Worm (Caenorhabditis elegans) whole organism, L3 larva: ENCODE data around the gene acox-3.

Experiments
- R02D3.7 ChIP-seq: fragments of 150-350 bp; optimal IDR thresholded peaks from 2 replicates; lab custom pipeline; 2014; ENCODE audit warnings: missing biosample characterization, missing genetic modification characterization
- aly-2 ChIP-seq: fragments of 150-350 bp; optimal IDR thresholded peaks from 2 replicates; lab custom pipeline; 2014; ENCODE audit warnings: missing biosample characterization, missing genetic modification characterization
- ceh-28 ChIP-seq: fragments of 150-350 bp; optimal IDR thresholded peaks from 2 replicates; lab custom pipeline; 2014; ENCODE audit warnings: missing biosample characterization, missing genetic modification reagents, missing genetic modification characterization
- ceh-82 ChIP-seq: fragments of 150-350 bp; optimal IDR thresholded peaks from 2 replicates; lab custom pipeline; 2014; ENCODE audit warnings: missing biosample characterization, missing genetic modification characterization
- egl-27 ChIP-seq: sonication (generic microtip); optimal IDR thresholded peaks from 4 replicates; lab custom pipeline; 2017; ENCODE audit warnings: missing biosample characterization, missing genetic modification reagents, missing genetic modification characterization
- egl-5 ChIP-seq: fragments of 150-350 bp; optimal IDR thresholded peaks from 2 replicates; lab custom pipeline; 2017; ENCODE audit warnings: missing biosample characterization, missing genetic modification reagents, missing genetic modification characterization, inconsistent platforms
- elt-2 ChIP-seq: sonication (generic microtip); optimal IDR thresholded peaks from 2 replicates; lab custom pipeline; 2016; ENCODE audit warnings: missing genetic modification reagents, mild to moderate bottlenecking, missing genetic modification characterization, missing compliant biosample characterization
- elt-3 ChIP-seq, 3 experiments: fragments of 150-350 bp in 1 of 3; sonication (generic microtip) in 2 of 3; optimal IDR thresholded peaks; 2 replicates in 2 of 3; 4 replicates in 1 of 3; lab custom pipeline; 2014 to 2017; ENCODE audit warnings: missing biosample characterization in 3 of 3, missing genetic modification characterization in 3 of 3
- eor-1 ChIP-seq, 2 experiments: fragments of 150-350 bp; optimal IDR thresholded peaks; 2 replicates each; lab custom pipeline; 2014 to 2018; ENCODE audit warnings: missing biosample characterization in 2 of 2, missing genetic modification characterization in 2 of 2
- fkh-10 ChIP-seq: sonication (generic microtip); optimal IDR thresholded peaks from 2 replicates; lab custom pipeline; 2017; ENCODE audit warnings: missing biosample characterization, missing genetic modification reagents, missing genetic modification characterization
- fkh-2 ChIP-seq: fragments of 150-350 bp; optimal IDR thresholded peaks from 2 replicates; lab custom pipeline; 2014; ENCODE audit warnings: missing biosample characterization, missing genetic modification reagents, missing genetic modification characterization
- hmg-11 ChIP-seq: sonication (generic microtip); optimal IDR thresholded peaks from 2 replicates; lab custom pipeline; 2016; ENCODE audit warnings: missing genetic modification characterization, missing compliant biosample characterization
- lin-15B ChIP-seq: fragments of 150-350 bp; optimal IDR thresholded peaks from 2 replicates; lab custom pipeline; 2014; ENCODE audit warnings: missing biosample characterization, missing genetic modification characterization
- lin-39 ChIP-seq: fragments of 150-350 bp; optimal IDR thresholded peaks from 2 replicates; lab custom pipeline; 2018; ENCODE audit warnings: missing biosample characterization, missing genetic modification reagents, missing genetic modification characterization
- lsy-12 ChIP-seq: sonication (generic microtip); optimal IDR thresholded peaks from 2 replicates; lab custom pipeline; 2016; ENCODE audit warnings: mild to moderate bottlenecking, missing genetic modification characterization, missing compliant biosample characterization
- mdl-1 ChIP-seq: fragments of 150-350 bp; optimal IDR thresholded peaks from 2 replicates; lab custom pipeline; 2014; ENCODE audit warnings: missing biosample characterization, missing genetic modification characterization
- mml-1 ChIP-seq: fragments of 150-350 bp; sonication (generic microtip); optimal IDR thresholded peaks from 3 replicates; lab custom pipeline; 2014; ENCODE audit warnings: missing biosample characterization, missing genetic modification characterization
- nfya-1 ChIP-seq: sonication (generic microtip); optimal IDR thresholded peaks from 2 replicates; lab custom pipeline; 2017; ENCODE audit warnings: missing genetic modification characterization, mild to moderate bottlenecking, missing compliant biosample characterization, antibody characterized with exemption, moderate library complexity; ENCODE audit not compliant: insufficient read depth
- nhr-11 ChIP-seq: fragments of 150-350 bp; optimal IDR thresholded peaks from 2 replicates; lab custom pipeline; 2014; ENCODE audit warnings: missing biosample characterization, missing genetic modification characterization
- nhr-23 ChIP-seq: fragments of 150-350 bp; optimal IDR thresholded peaks from 2 replicates; lab custom pipeline; 2014; ENCODE audit warnings: missing biosample characterization, missing genetic modification reagents, missing genetic modification characterization
- nhr-25 ChIP-seq: sonication (generic microtip); optimal IDR thresholded peaks from 2 replicates; lab custom pipeline; 2017; ENCODE audit warnings: missing biosample characterization, missing genetic modification characterization
- nhr-43 ChIP-seq: sonication (generic microtip); optimal IDR thresholded peaks from 2 replicates; lab custom pipeline; 2016; ENCODE audit warnings: mild to moderate bottlenecking, missing genetic modification characterization, missing compliant biosample characterization; ENCODE audit not compliant: poor library complexity, severe bottlenecking
- pha-4 ChIP-seq: fragments of 150-350 bp; optimal IDR thresholded peaks from 2 replicates; lab custom pipeline; 2014; ENCODE audit warnings: missing biosample characterization, missing genetic modification reagents, missing genetic modification characterization
- pqm-1 ChIP-seq: fragments of 150-350 bp; optimal IDR thresholded peaks from 2 replicates; lab custom pipeline; 2017; ENCODE audit warnings: missing biosample characterization, missing genetic modification characterization, inconsistent platforms
- skn-1 ChIP-seq: fragments of 150-350 bp; optimal IDR thresholded peaks from 2 replicates; lab custom pipeline; 2014; ENCODE audit warnings: missing biosample characterization, missing genetic modification characterization
- snpc-4 ChIP-seq: fragments of 150-350 bp; optimal IDR thresholded peaks from 2 replicates; lab custom pipeline; 2014; ENCODE audit warnings: missing biosample characterization, missing genetic modification characterization
- tbx-2 ChIP-seq: sonication (generic microtip); optimal IDR thresholded peaks from 2 replicates; lab custom pipeline; 2016; ENCODE audit warnings: mild to moderate bottlenecking, missing genetic modification characterization, missing compliant biosample characterization
- unc-62 ChIP-seq: fragments of 150-350 bp; sonication (generic microtip); optimal IDR thresholded peaks from 4 replicates; lab custom pipeline; 2014; ENCODE audit warnings: missing biosample characterization, missing genetic modification reagents, missing genetic modification characterization

The acox-3 gene

ce11 chrIV:6217503-6217902 is 30.8 kb downstream of the acox-3 start:
- no peak for TF ChIP-seq aly-2
- no peak for TF ChIP-seq snpc-4

- TF ChIP-seq pqm-1 (tag; lab: Kevin White, UChicago) (peak; percentile 58), egl-27 (tag; lab: Kevin White, UChicago) (no peak), elt-2 (tag; lab: Kevin White, UChicago) (peak; percentile 56), fkh-2 (no peak), pha-4 (peak; percentile 45)
Observed at ce11 chrIV:6217066-6217465, 31.2 kb downstream of the acox-3 start, which contains the start of gene C49A9.9. C49A9.9 (plus strand) TSS chrIV:6217372.

ce11 chrIV:6213403-6213802 is 34.9 kb downstream of the acox-3 start, which contains the start of gene C49A9.5:
C49A9.5 (plus strand) TSS chrIV:6213673.
- TF ChIP-seq elt-2 (tag; lab: Kevin White, UChicago) = peak; percentile 37
- no peak for TF ChIP-seq skn-1 (tag; lab: Kevin White, UChicago)

- TF ChIP-seq pha-4 (peak; percentile 66), nhr-23 (no peak), elt-2 (tag; lab: Kevin White, UChicago) (peak; percentile 71), pqm-1 (tag; lab: Kevin White, UChicago) (peak; percentile 59), snpc-4 (no peak)
Observed at ce11 chrIV:6210574-6210973, 37.7 kb downstream of the acox-3 start, which contains the start of the genes ugt-24 and C49A9.6. ugt-24 (minus strand) TSS chrIV:6210720. C49A9.6 (plus strand) TSS chrIV:6210936.

- TF ChIP-seq pha-4 (peak; percentile 63), unc-62 (no peak)
Observed at ce11 chrIV:6209337-6209736, 39.0 kb downstream of the acox-3 start.

DNA sequence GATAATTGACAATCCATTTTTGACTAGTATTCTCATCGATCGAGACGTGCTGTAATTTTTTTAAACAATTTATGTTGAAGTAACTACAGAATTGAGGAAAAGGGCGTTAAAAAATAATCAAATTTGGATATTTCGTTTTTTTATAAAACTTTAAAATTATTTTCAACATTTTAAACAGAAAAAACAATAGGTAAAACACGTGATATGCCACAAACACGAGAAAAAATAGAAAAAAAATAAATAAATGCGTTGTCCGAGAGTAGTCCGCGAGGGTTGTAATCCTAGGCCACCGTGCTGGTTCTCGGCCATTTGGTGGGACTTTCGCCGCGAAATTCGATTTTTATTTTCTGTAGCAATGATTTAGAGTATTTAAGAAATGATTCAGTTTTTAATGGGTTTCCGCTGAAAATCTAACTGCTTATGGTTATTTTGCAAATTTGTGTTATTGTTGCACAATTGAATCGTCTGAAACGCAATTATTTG is 42.0 kb downstream of the acox-3 start, which contains the start of gene C49A9.10:
TSS of gene C49A9.10 (minus strand) at position 51 of the 483 bp plus-strand sequence.
- no peak for TF ChIP-seq unc-62
- no peak for TF ChIP-seq elt-3 (tag; optimal IDR thresholded peaks at IDR 0.05; lab: Kevin White, UChicago)
- no peak for TF ChIP-seq mml-1 (tag; lab: Kevin White, UChicago)
- TF ChIP-seq lin-39 (tag; lab: Kevin White, UChicago) = peak; percentile 68
- TF ChIP-seq pqm-1 (tag; lab: Kevin White, UChicago) = peak; percentile 54
- TF ChIP-seq pha-4 = peak; percentile 93
- TF ChIP-seq snpc-4 = peak; percentile 80
- TF ChIP-seq lsy-12 (tag; lab: Kevin White, UChicago) = peak; percentile 68
- TF ChIP-seq nhr-25 (tag; lab: Kevin White, UChicago) = peak; percentile 26
- TF ChIP-seq R02D3.7 = no peak
- peak; percentile 97 for TF ChIP-seq nhr-43 (tag; lab: Kevin White, UChicago)
- TF ChIP-seq ceh-82 (tag; lab: Kevin White, UChicago) = peak; percentile 35
- TF ChIP-seq lin-15B (tag; lab: Kevin White, UChicago) = peak; percentile 85
- peak; percentile 42 for TF ChIP-seq elt-2 (tag; lab: Kevin White, UChicago)
- no peak for TF ChIP-seq nhr-11 (tag; lab: Kevin White, UChicago)
- TF ChIP-seq eor-1 (tag; optimal IDR thresholded peaks at IDR 0.05; lab: Kevin White, UChicago) = no peak
- peak; percentile 13 for TF ChIP-seq egl-5 (tag; lab: Kevin White, UChicago)
- peak; percentile 42 for TF ChIP-seq fkh-10 (GFP tag; lab: Kevin White, UChicago)
- no peak for TF ChIP-seq mdl-1
- TF ChIP-seq hmg-11 = peak; percentile 89
- TF ChIP-seq ceh-28 = peak; percentile 58
- peak; percentile 28 for TF ChIP-seq skn-1 (tag; lab: Kevin White, UChicago)
- TF ChIP-seq tbx-2 (tag; lab: Kevin White, UChicago) = peak; percentile 36
- TF ChIP-seq nfya-1 (tag; lab: Kevin White, UChicago) = peak; percentile 76

DNA sequence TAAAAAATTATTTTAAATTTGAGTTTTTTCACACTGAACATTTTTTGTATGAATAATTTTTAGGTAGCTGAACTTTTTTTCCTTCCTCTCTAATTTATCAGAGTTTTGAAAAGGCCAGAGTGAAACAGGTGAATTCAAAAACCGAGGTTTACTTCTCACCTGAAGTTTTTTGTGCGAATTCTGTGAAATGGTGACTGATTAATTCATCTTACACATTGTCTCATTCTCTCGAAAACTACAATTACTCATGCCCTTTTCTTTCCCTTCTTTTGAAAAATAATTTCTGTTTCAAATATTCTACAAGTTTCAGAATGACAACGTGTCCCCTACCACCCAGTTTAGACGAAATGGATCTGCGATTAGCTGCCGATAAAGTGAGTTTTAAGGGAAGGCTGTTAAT is 46.5 kb downstream of the acox-3 start, which contains the start of gene tkr-2:
TSS of gene tkr-2 (plus strand) at position 301 of the 400 bp plus-strand sequence.
- TF ChIP-seq hmg-11 = no peak
